Fruit fly (Drosophila melanogaster) Kc167 (cell line): ENCODE results near the gene CG32262.

Experiments
- Sin3A ChIP-seq: fragments of >200 bp; optimal IDR thresholded peaks from 2 replicates; lab custom pipeline; 2018; ENCODE audit warnings: missing external identifiers
- h ChIP-seq: fragments of >200 bp; optimal IDR thresholded peaks from 3 replicates; lab custom pipeline; 2018; ENCODE audit warnings: missing external identifiers
- psq ChIP-seq: fragments of >200 bp; optimal IDR thresholded peaks from 2 replicates; lab custom pipeline; 2017; ENCODE audit warnings: missing external identifiers

dm6 chr3L:3825884-3826283, 15.9 kb upstream of the CG32262 start:
- no peak for TF ChIP-seq Sin3A (lab: Kevin White, UChicago)
- TF ChIP-seq psq, result no peak
- no peak for TF ChIP-seq h
